Fruit fly (Drosophila melanogaster) whole organism, embryonic: ENCODE measurements around the gene Inx5.

Source experiments
- Adf1 ChIP-seq: fragments of 200-800 bp; sonication (Bioruptor generic); IDR thresholded peaks from 2 replicates; pipeline ENCODE4 v1.3.6; 2022; ENCODE audit warnings: missing biosample characterization, missing genetic modification characterization
- Antp ChIP-seq: fragments of 200-800 bp; sonication (Bioruptor generic); optimal IDR thresholded peaks from 3 replicates; lab custom pipeline; 2016; ENCODE audit warnings: missing biosample characterization, missing genetic modification characterization
- CG10209 ChIP-seq: fragments of 200-800 bp; sonication (Bioruptor generic); optimal IDR thresholded peaks from 3 replicates; lab custom pipeline; 2017; ENCODE audit warnings: missing biosample characterization, mild to moderate bottlenecking, missing genetic modification characterization, missing genetic modification reagents
- CG10462 ChIP-seq: fragments of 200-800 bp; sonication (Bioruptor generic); optimal IDR thresholded peaks from 2 replicates; lab custom pipeline; 2016; ENCODE audit warnings: missing biosample characterization, missing genetic modification characterization
- CG11560 ChIP-seq: fragments of 200-800 bp; sonication (Bioruptor generic); IDR thresholded peaks from 3 replicates; pipeline ENCODE4 v1.3.6; 2022; ENCODE audit warnings: missing biosample characterization, missing genetic modification characterization
- CG1233 ChIP-seq: fragments of 200-800 bp; sonication (Bioruptor generic); optimal IDR thresholded peaks from 4 replicates; lab custom pipeline; 2018; ENCODE audit warnings: missing biosample characterization, mild to moderate bottlenecking, missing genetic modification characterization
- CG13624 ChIP-seq: fragments of 200-800 bp; sonication (Bioruptor generic); optimal IDR thresholded peaks from 2 replicates; lab custom pipeline; 2016; ENCODE audit warnings: missing biosample characterization, missing genetic modification characterization
- CG13775 ChIP-seq: fragments of 200-800 bp; sonication (Bioruptor generic); optimal IDR thresholded peaks from 3 replicates; lab custom pipeline; 2017; ENCODE audit warnings: missing biosample characterization, mild to moderate bottlenecking, missing genetic modification characterization
- CG14014 ChIP-seq: fragments of 200-800 bp; sonication (Bioruptor generic); IDR thresholded peaks from 2 replicates; pipeline ENCODE4 v1.3.6; 2022; ENCODE audit warnings: missing biosample characterization, missing genetic modification characterization
- CG18599 ChIP-seq: fragments of 200-800 bp; sonication (Bioruptor generic); optimal IDR thresholded peaks from 3 replicates; lab custom pipeline; 2017; ENCODE audit warnings: missing biosample characterization, missing genetic modification characterization, mild to moderate bottlenecking, moderate library complexity, missing genetic modification reagents
- CG2202 ChIP-seq: fragments of 200-800 bp; sonication (Bioruptor generic); optimal IDR thresholded peaks from 2 replicates; lab custom pipeline; 2018; ENCODE audit warnings: missing biosample characterization, mild to moderate bottlenecking, missing genetic modification characterization
- CG31224 ChIP-seq: fragments of 200-800 bp; sonication (Bioruptor generic); IDR thresholded peaks from 2 replicates; pipeline ENCODE4 v1.3.6; 2022; ENCODE audit warnings: missing biosample characterization, missing genetic modification characterization
- CG31365 ChIP-seq: fragments of 200-800 bp; sonication (Bioruptor generic); optimal IDR thresholded peaks from 2 replicates; lab custom pipeline; 2018; ENCODE audit warnings: missing biosample characterization, mild to moderate bottlenecking, missing genetic modification characterization
- CG3281 ChIP-seq: fragments of 200-800 bp; sonication (Bioruptor generic); optimal IDR thresholded peaks from 3 replicates; lab custom pipeline; 2017; ENCODE audit warnings: missing biosample characterization, mild to moderate bottlenecking, missing genetic modification characterization
- CG5245 ChIP-seq: fragments of 200-800 bp; sonication (Bioruptor generic); optimal IDR thresholded peaks from 3 replicates; lab custom pipeline; 2016; ENCODE audit warnings: missing biosample characterization, missing genetic modification characterization
- CG7372 ChIP-seq: fragments of 200-800 bp; sonication (Bioruptor generic); IDR thresholded peaks from 2 replicates; pipeline ENCODE4 v1.3.6; 2022; ENCODE audit warnings: missing biosample characterization, missing genetic modification characterization
- CG7928 ChIP-seq: fragments of 200-800 bp; sonication (Bioruptor generic); optimal IDR thresholded peaks from 2 replicates; lab custom pipeline; 2017; ENCODE audit warnings: missing biosample characterization, mild to moderate bottlenecking, missing genetic modification characterization
- CG7963 ChIP-seq: fragments of 200-800 bp; sonication (Bioruptor generic); IDR thresholded peaks from 3 replicates; pipeline ENCODE4 v1.3.6; 2022; ENCODE audit warnings: missing biosample characterization, missing genetic modification characterization; ENCODE audit not compliant: partially characterized antibody
- CG8281 ChIP-seq: fragments of 200-800 bp; sonication (Bioruptor generic); optimal IDR thresholded peaks from 2 replicates; lab custom pipeline; 2018; ENCODE audit warnings: missing biosample characterization, mild to moderate bottlenecking, missing genetic modification characterization, moderate library complexity
- CG9215 ChIP-seq: fragments of 200-800 bp; sonication (Bioruptor generic); IDR thresholded peaks from 2 replicates; pipeline ENCODE4 v1.3.6; 2022; ENCODE audit warnings: missing biosample characterization, missing genetic modification characterization
- Dbx ChIP-seq: fragments of 200-800 bp; sonication (Bioruptor generic); IDR thresholded peaks from 3 replicates; pipeline ENCODE4 v1.3.6; 2022; ENCODE audit warnings: missing biosample characterization, missing genetic modification characterization
- Deaf1 ChIP-seq: fragments of 200-800 bp; optimal IDR thresholded peaks from 3 replicates; lab custom pipeline; 2019; ENCODE audit warnings: missing biosample characterization, mild to moderate bottlenecking, missing genetic modification characterization, moderate library complexity
- Ets97D ChIP-seq: fragments of 200-800 bp; sonication (Bioruptor generic); optimal IDR thresholded peaks from 3 replicates; lab custom pipeline; 2016; ENCODE audit warnings: missing biosample characterization, missing genetic modification characterization
- Fer2 ChIP-seq: fragments of 200-800 bp; sonication (Bioruptor generic); optimal IDR thresholded peaks from 2 replicates; lab custom pipeline; 2018; ENCODE audit warnings: missing biosample characterization, mild to moderate bottlenecking, missing genetic modification characterization, moderate library complexity
- Fer3 ChIP-seq: fragments of 200-800 bp; sonication (Bioruptor generic); optimal IDR thresholded peaks from 2 replicates; lab custom pipeline; 2018; ENCODE audit warnings: missing biosample characterization, mild to moderate bottlenecking, missing genetic modification characterization, moderate library complexity
- MBD-R2 ChIP-seq: fragments of 200-800 bp; sonication (Bioruptor generic); IDR thresholded peaks from 2 replicates; pipeline ENCODE4 v1.3.6; 2022; ENCODE audit warnings: missing biosample characterization, missing genetic modification characterization
- Max ChIP-seq: fragments of 200-800 bp; sonication (Bioruptor generic); optimal IDR thresholded peaks from 2 replicates; lab custom pipeline; 2016; ENCODE audit warnings: missing biosample characterization, mild to moderate bottlenecking, missing genetic modification characterization
- Meics ChIP-seq: fragments of 200-800 bp; sonication (Bioruptor generic); optimal IDR thresholded peaks from 2 replicates; lab custom pipeline; 2017; ENCODE audit warnings: missing biosample characterization, mild to moderate bottlenecking, missing genetic modification characterization
- NK7.1 ChIP-seq: fragments of 200-800 bp; sonication (Bioruptor generic); optimal IDR thresholded peaks from 3 replicates; lab custom pipeline; 2016; ENCODE audit warnings: missing biosample characterization, missing genetic modification characterization
- Nf-YC ChIP-seq: fragments of 200-800 bp; optimal IDR thresholded peaks from 3 replicates; lab custom pipeline; 2019; ENCODE audit warnings: missing biosample characterization, mild to moderate bottlenecking, missing genetic modification characterization, moderate library complexity
- Pdp1 ChIP-seq, 2 experiments: fragments of 200-800 bp; sonication (Bioruptor generic); optimal IDR thresholded peaks; 3 replicates each; lab custom pipeline; 2016; ENCODE audit warnings: missing biosample characterization in 2 of 2, missing genetic modification characterization in 2 of 2, mild to moderate bottlenecking in 1 of 2, moderate library complexity in 1 of 2
- Side ChIP-seq: fragments of 200-800 bp; sonication (Bioruptor generic); optimal IDR thresholded peaks from 2 replicates; lab custom pipeline; 2016; ENCODE audit warnings: missing biosample characterization, missing genetic modification characterization
- Sox102F ChIP-seq: fragments of 200-800 bp; sonication (Bioruptor generic); optimal IDR thresholded peaks from 2 replicates; lab custom pipeline; 2018; ENCODE audit warnings: missing biosample characterization, mild to moderate bottlenecking, missing genetic modification characterization, moderate library complexity
- Xrp1 ChIP-seq: fragments of 200-800 bp; sonication (Bioruptor generic); IDR thresholded peaks from 2 replicates; pipeline ENCODE4 v1.3.6; 2022; ENCODE audit warnings: missing biosample characterization, missing genetic modification characterization
- ac ChIP-seq: fragments of 200-800 bp; sonication (Bioruptor generic); optimal IDR thresholded peaks from 3 replicates; lab custom pipeline; 2017; ENCODE audit warnings: missing biosample characterization, mild to moderate bottlenecking, missing genetic modification characterization
- amos ChIP-seq: fragments of 200-800 bp; sonication (Bioruptor generic); IDR thresholded peaks from 2 replicates; pipeline ENCODE4 v1.3.6; 2022; ENCODE audit warnings: missing biosample characterization, missing genetic modification characterization; ENCODE audit not compliant: partially characterized antibody
- ase ChIP-seq: fragments of 200-800 bp; sonication (Bioruptor generic); IDR thresholded peaks from 3 replicates; pipeline ENCODE4 v1.3.6; 2022; ENCODE audit warnings: missing biosample characterization, missing genetic modification characterization
- bowl ChIP-seq: fragments of 200-800 bp; sonication (Bioruptor generic); IDR thresholded peaks from 2 replicates; pipeline ENCODE4 v1.3.6; 2022; ENCODE audit warnings: missing biosample characterization, missing genetic modification characterization
- br ChIP-seq: fragments of >200 bp; optimal IDR thresholded peaks from 2 replicates; lab custom pipeline; 2017
- chinmo ChIP-seq: fragments of 200-800 bp; sonication (Bioruptor generic); IDR thresholded peaks from 4 replicates; pipeline ENCODE4 v1.3.6; 2022; ENCODE audit warnings: missing biosample characterization, missing genetic modification characterization; ENCODE audit not compliant: partially characterized antibody
- cwo ChIP-seq: fragments of 200-800 bp; sonication (Bioruptor generic); optimal IDR thresholded peaks from 3 replicates; lab custom pipeline; 2017; ENCODE audit warnings: missing biosample characterization, missing genetic modification characterization, mild to moderate bottlenecking, moderate library complexity, missing genetic modification reagents
- ftz-f1 ChIP-seq: fragments of 200-800 bp; sonication (Bioruptor generic); optimal IDR thresholded peaks from 2 replicates; lab custom pipeline; 2016; ENCODE audit warnings: missing biosample characterization, missing genetic modification characterization
- grn ChIP-seq: fragments of 200-800 bp; sonication (Bioruptor generic); optimal IDR thresholded peaks from 3 replicates; lab custom pipeline; 2017; ENCODE audit warnings: missing biosample characterization, missing genetic modification characterization
- ham ChIP-seq: fragments of 200-800 bp; sonication (Bioruptor generic); IDR thresholded peaks from 2 replicates; pipeline ENCODE4 v1.3.6; 2022; ENCODE audit warnings: missing biosample characterization, missing genetic modification characterization
- her ChIP-seq: fragments of 200-800 bp; sonication (Bioruptor generic); optimal IDR thresholded peaks from 2 replicates; lab custom pipeline; 2016; ENCODE audit warnings: missing biosample characterization, missing genetic modification characterization
- nom ChIP-seq: fragments of 200-800 bp; sonication (Bioruptor generic); optimal IDR thresholded peaks from 2 replicates; lab custom pipeline; 2017; ENCODE audit warnings: missing biosample characterization, missing genetic modification characterization, mild to moderate bottlenecking, moderate library complexity, missing genetic modification reagents
- sim ChIP-seq: fragments of 200-800 bp; sonication (Bioruptor generic); IDR thresholded peaks from 2 replicates; pipeline ENCODE4 v1.3.6; 2022; ENCODE audit warnings: missing biosample characterization, missing genetic modification characterization
- slp2 ChIP-seq: fragments of 200-800 bp; sonication (Bioruptor generic); optimal IDR thresholded peaks from 2 replicates; lab custom pipeline; 2016; ENCODE audit warnings: missing biosample characterization, missing genetic modification characterization
- tin ChIP-seq: fragments of 200-800 bp; sonication (Bioruptor generic); optimal IDR thresholded peaks from 3 replicates; lab custom pipeline; 2016; ENCODE audit warnings: missing biosample characterization, missing genetic modification characterization
- tll ChIP-seq, 2 experiments: fragments of 200-800 bp in 1 of 2; fragments of >200 bp in 1 of 2; sonication (Bioruptor generic) in 1 of 2; optimal IDR thresholded peaks; 2 replicates each; lab custom pipeline; 2017 to 2019; ENCODE audit warnings: missing biosample characterization in 2 of 2, missing genetic modification characterization in 2 of 2, mild to moderate bottlenecking in 1 of 2, moderate library complexity in 1 of 2
- trh ChIP-seq: fragments of 200-800 bp; sonication (Bioruptor generic); optimal IDR thresholded peaks from 2 replicates; lab custom pipeline; 2016; ENCODE audit warnings: missing biosample characterization, missing genetic modification characterization
- wdn ChIP-seq: fragments of 200-800 bp; sonication (Bioruptor generic); IDR thresholded peaks from 2 replicates; pipeline ENCODE4 v1.3.6; 2022; ENCODE audit warnings: missing biosample characterization, missing genetic modification characterization

Inx5 gene

dm6 chrX:19193336-19193735 lies 22.7 kb upstream of the Inx5 start, which contains the start of the genes CG7914 and CG14194 (continued):
- TF ChIP-seq Dbx: no peak
- peak; percentile 77 for TF ChIP-seq amos (GFP tag; lab: Robert Waterston, UW)
- no peak for TF ChIP-seq wdn (GFP tag; lab: Robert Waterston, UW)
- TF ChIP-seq cwo (GFP tag; lab: Kevin White, UChicago): no peak
- no peak for TF ChIP-seq ftz-f1 (GFP tag; lab: Kevin White, UChicago)
- no peak for TF ChIP-seq ac (GFP tag; lab: Kevin White, UChicago)
- no peak for TF ChIP-seq CG1233
- TF ChIP-seq Xrp1: no peak
- TF ChIP-seq tll (GFP tag; optimal IDR thresholded peaks at IDR 0.05; lab: Kevin White, UChicago): no peak
- no peak for TF ChIP-seq CG10462 (GFP tag; lab: Kevin White, UChicago)
- no peak for TF ChIP-seq CG8281
- no peak for TF ChIP-seq CG7372 (GFP tag; lab: Robert Waterston, UW)
- no peak for TF ChIP-seq Fer3 (tag; lab: Kevin White, UChicago)
- TF ChIP-seq CG18599 (GFP tag; lab: Kevin White, UChicago): no peak
- TF ChIP-seq Side (GFP tag; lab: Kevin White, UChicago): no peak
- TF ChIP-seq Antp (GFP tag; lab: Kevin White, UChicago): no peak
- peak; percentile 27 for TF ChIP-seq Ets97D (GFP tag; lab: Kevin White, UChicago)
- no peak for TF ChIP-seq trh (GFP tag; lab: Kevin White, UChicago)
- no peak for TF ChIP-seq Adf1
- TF ChIP-seq tin (GFP tag; lab: Kevin White, UChicago): no peak
- TF ChIP-seq CG13624: no peak
- TF ChIP-seq CG14014: no peak
- peak; percentile 3 for TF ChIP-seq nom (GFP tag; lab: Kevin White, UChicago)
- TF ChIP-seq Sox102F (GFP tag; lab: Kevin White, UChicago): no peak
- TF ChIP-seq sim (GFP tag; lab: Robert Waterston, UW): no peak
- no peak for TF ChIP-seq br (lab: Kevin White, UChicago)
- no peak for TF ChIP-seq CG13775 (GFP tag; lab: Kevin White, UChicago)
- no peak for TF ChIP-seq ham (GFP tag; lab: Robert Waterston, UW)
- TF ChIP-seq CG5245 (GFP tag; lab: Kevin White, UChicago): no peak
- peak; percentile 84 for TF ChIP-seq CG7963 (GFP tag; lab: Robert Waterston, UW)
- TF ChIP-seq CG3281 (GFP tag; lab: Kevin White, UChicago): no peak
- TF ChIP-seq Deaf1 (tag; lab: Kevin White, UChicago): no peak
- no peak for TF ChIP-seq Nf-YC
- TF ChIP-seq CG10209 (GFP tag; lab: Kevin White, UChicago): no peak
- TF ChIP-seq grn: no peak
- peak; percentile 92 for TF ChIP-seq MBD-R2 (GFP tag; lab: Robert Waterston, UW)
- no peak for TF ChIP-seq CG31365 (tag; lab: Kevin White, UChicago)
- TF ChIP-seq chinmo: peak; percentile 76; the same call in 2 of the 4 replicates
- no peak for TF ChIP-seq CG7928
- TF ChIP-seq CG2202: no peak
- no peak for TF ChIP-seq ase
- TF ChIP-seq CG31224 (GFP tag; lab: Robert Waterston, UW): no peak
- TF ChIP-seq NK7.1 (GFP tag; lab: Kevin White, UChicago): no peak
- TF ChIP-seq bowl (GFP tag; lab: Robert Waterston, UW): no peak
- no peak for TF ChIP-seq Max (GFP tag; lab: Kevin White, UChicago)
- no peak for TF ChIP-seq CG9215
- no peak for TF ChIP-seq Fer2
- TF ChIP-seq Pdp1 (GFP tag; optimal IDR thresholded peaks at IDR 0.05; lab: Kevin White, UChicago): no peak
- TF ChIP-seq Meics (GFP tag; lab: Kevin White, UChicago): no peak
- no peak for TF ChIP-seq her (GFP tag; lab: Kevin White, UChicago)
- no peak for TF ChIP-seq CG11560 (tag; lab: Robert Waterston, UW)
- no peak for TF ChIP-seq slp2 (GFP tag; lab: Kevin White, UChicago)
